Worm (Caenorhabditis elegans): Measurements from ENCODE around the gene mxl-1.

Gene mxl-1

DNA sequence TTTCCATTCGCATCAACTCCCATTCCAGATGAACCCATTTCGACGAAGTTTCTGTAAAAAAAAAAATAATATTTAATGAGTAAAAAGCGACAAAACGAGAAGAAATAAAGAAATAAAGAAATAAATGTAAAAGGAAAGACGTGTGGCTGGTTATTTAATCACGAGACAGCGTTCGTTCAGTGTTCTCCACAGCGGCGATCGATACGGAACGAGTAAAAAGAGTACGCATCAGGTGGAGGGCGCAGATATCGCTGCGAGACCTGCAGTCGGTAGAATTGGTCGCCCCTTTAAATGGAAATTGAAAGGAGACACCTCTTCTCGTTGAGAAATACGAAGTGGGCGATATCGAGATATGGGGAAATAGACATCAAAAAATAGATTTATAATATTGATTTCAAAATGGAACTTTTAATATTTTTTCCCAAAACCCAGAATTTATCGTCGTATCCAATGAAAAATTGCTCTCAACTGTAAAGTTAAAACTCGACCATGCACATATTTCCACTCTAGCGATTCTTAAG lies 15.9 kb upstream of the mxl-1 start, which contains the start of gene pqn-70 (continued):
- TF ChIP-seq pat-9 (tag; optimal IDR thresholded peaks at IDR 0.05) (no peak), unc-42 (tag; optimal IDR thresholded peaks at IDR 0.05) (peak; percentile 86), ceh-19 (GFP tag; optimal IDR thresholded peaks at IDR 0.05) (peak; percentile 52), ztf-16 (tag; optimal IDR thresholded peaks at IDR 0.05) (peak; percentile 16), ceh-31 (tag; optimal IDR thresholded peaks at IDR 0.05) (peak; percentile 93), ceh-48 (tag; optimal IDR thresholded peaks at IDR 0.05) (peak; percentile 93), ceh-34 (tag; optimal IDR thresholded peaks at IDR 0.05) (peak; percentile 90), C08G9.2 (tag; optimal IDR thresholded peaks at IDR 0.05) (peak; percentile 68)

DNA sequence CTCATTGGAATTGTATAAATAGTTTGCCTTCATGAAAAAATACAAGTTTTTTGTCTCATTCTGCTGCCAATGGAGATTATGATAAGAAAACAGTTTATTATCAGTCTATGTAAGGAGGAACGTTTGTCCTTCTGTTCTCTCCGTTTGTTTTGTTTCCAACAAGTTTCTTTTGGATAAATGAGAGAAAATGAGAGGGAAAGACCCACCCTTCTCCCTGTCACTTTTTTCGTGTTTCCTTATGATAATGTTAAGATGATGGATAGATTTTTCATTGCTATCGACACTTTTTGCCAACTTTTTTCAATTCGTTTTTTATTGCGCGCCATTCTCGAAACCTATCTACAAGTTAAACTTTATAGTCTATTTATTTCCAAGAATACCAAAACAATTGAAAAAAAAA lies 13.5 kb upstream of the mxl-1 start:
- TF ChIP-seq eyg-1 (tag; optimal IDR thresholded peaks at IDR 0.05), result no peak
- peak; percentile 8 for TF ChIP-seq elt-2 (tag; optimal IDR thresholded peaks at IDR 0.05)

- TF ChIP-seq T23F11.4 (GFP tag; optimal IDR thresholded peaks at IDR 0.05), result no peak
These were observed 10.3 kb upstream of the mxl-1 start, which contains the start of gene T19B10.5 for ce11 chrV:11234350-11234749. Gene T19B10.5 (plus strand): TSS chrV:11234650.

DNA sequence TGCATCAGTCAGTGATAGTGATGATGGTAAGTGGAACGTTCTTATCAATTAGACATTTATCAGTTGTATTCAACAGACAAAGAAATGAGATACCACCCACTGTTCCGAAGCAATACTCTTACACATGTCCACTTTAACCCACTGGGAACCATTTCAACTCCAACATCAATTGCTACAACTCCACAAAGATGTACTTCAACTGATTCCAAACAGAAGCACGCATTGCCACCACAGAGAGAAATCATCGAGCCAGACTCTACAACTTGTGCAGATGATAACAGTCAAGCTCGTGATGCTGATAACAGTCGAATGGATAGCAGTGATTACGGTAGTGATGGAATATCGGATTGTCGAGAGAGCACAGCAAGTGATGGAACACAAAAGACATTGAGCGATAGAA lies 8.8 kb upstream of the mxl-1 start:
- no peak for TF ChIP-seq pha-2 (tag; optimal IDR thresholded peaks at IDR 0.05)
- peak; percentile 94 for TF ChIP-seq elt-2 (tag; optimal IDR thresholded peaks at IDR 0.05)
- TF ChIP-seq ceh-19 (GFP tag; optimal IDR thresholded peaks at IDR 0.05), result no peak
- no peak for TF ChIP-seq F13H6.1 (tag; optimal IDR thresholded peaks at IDR 0.05)
- no peak for TF ChIP-seq madf-2 (tag; optimal IDR thresholded peaks at IDR 0.05)

DNA sequence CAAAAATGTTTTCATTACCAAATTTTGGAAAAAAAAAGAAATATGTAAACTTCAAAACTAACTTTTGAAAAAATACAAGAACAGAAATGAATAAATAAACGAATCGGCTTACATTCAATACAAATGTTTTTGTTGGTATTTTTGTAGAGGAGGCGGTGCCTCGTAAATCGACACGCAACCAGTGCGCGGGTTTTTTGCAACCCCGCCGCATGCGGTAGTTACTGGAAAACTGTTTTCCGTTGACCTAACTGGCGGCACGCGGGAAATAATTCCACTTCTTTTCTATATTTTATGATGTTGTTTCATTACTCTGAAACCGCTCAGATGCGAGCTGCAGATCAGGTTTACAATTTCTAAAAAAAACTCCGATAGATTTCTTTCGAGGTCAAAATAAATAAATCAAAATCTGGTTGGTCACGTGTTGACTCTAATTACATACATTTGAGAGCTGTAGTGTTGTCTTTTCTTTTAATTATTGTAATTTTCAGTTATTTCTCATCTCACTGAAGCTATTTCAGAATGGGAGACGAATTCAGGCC lies 5.4 kb upstream of the mxl-1 start, which contains the start of the genes dvc-1 and ima-1:
Gene dvc-1 (minus strand): TSS at position 145 of the 539 bp plus-strand sequence.
Gene ima-1 (plus strand): TSS at position 489 of the 539 bp plus-strand sequence.
- TF ChIP-seq unc-86 (tag; optimal IDR thresholded peaks at IDR 0.05), result peak; percentile 73
- peak; percentile 46 for TF ChIP-seq sox-2 (GFP tag; IDR thresholded peaks at IDR 0.05)
- TF ChIP-seq che-1 (tag; optimal IDR thresholded peaks at IDR 0.05), result peak; percentile 59
- no peak for TF ChIP-seq elt-4 (tag; optimal IDR thresholded peaks at IDR 0.05)
- TF ChIP-seq ztf-16 (tag; optimal IDR thresholded peaks at IDR 0.05), result peak; percentile 82
- TF ChIP-seq ama-1 (optimal IDR thresholded peaks at IDR 0.05), result no peak
- TF ChIP-seq T23F11.4 (GFP tag; optimal IDR thresholded peaks at IDR 0.05), result peak; percentile 22
- TF ChIP-seq hlh-8 (tag; optimal IDR thresholded peaks at IDR 0.05), result peak; percentile 48
- TF ChIP-seq hlh-13 (GFP tag; optimal IDR thresholded peaks at IDR 0.05), result peak; percentile 40
- TF ChIP-seq zip-5 (tag; optimal IDR thresholded peaks at IDR 0.05), result peak; percentile 68
- peak; percentile 25 for TF ChIP-seq pax-1 (tag; optimal IDR thresholded peaks at IDR 0.05)
- peak; percentile 64 for TF ChIP-seq C38D4.7 (GFP tag; optimal IDR thresholded peaks at IDR 0.05)
- peak; percentile 65 for TF ChIP-seq ceh-6 (GFP tag; optimal IDR thresholded peaks at IDR 0.05)
- TF ChIP-seq ceh-45 (GFP tag; IDR thresholded peaks at IDR 0.05), result 0 out of 2 replicates have a peak, but pooled peaks have one; percentile 51
- peak; percentile 76 for TF ChIP-seq F13H6.1 (tag; optimal IDR thresholded peaks at IDR 0.05)
- no peak for TF ChIP-seq pros-1 (tag; optimal IDR thresholded peaks at IDR 0.05)
- peak; percentile 71 for TF ChIP-seq pat-9 (tag; optimal IDR thresholded peaks at IDR 0.05)
- TF ChIP-seq ceh-2 (tag; optimal IDR thresholded peaks at IDR 0.05), result peak; percentile 79
- TF ChIP-seq tbx-7 (tag; optimal IDR thresholded peaks at IDR 0.05), result no peak
- peak; percentile 66 for TF ChIP-seq nhr-232 (tag; optimal IDR thresholded peaks at IDR 0.05)
- TF ChIP-seq ets-4 (tag; optimal IDR thresholded peaks at IDR 0.05), result peak; percentile 23
- TF ChIP-seq unc-3 (GFP tag; conservative IDR thresholded peaks at IDR 0.05), result peak; percentile 55; the same call in 1 of the 2 replicates
- peak; percentile 68 for TF ChIP-seq unc-3 (tag; optimal IDR thresholded peaks at IDR 0.05)
- peak; percentile 24 for TF ChIP-seq ceh-18 (tag; optimal IDR thresholded peaks at IDR 0.05)
- TF ChIP-seq ceh-34 (tag; optimal IDR thresholded peaks at IDR 0.05), result peak; percentile 87
- TF ChIP-seq fkh-10 (GFP tag; optimal IDR thresholded peaks at IDR 0.05), result no peak
- no peak for TF ChIP-seq dmd-4 (tag; optimal IDR thresholded peaks at IDR 0.05; ENCODE audit: borderline replicate concordance)
- no peak for TF ChIP-seq unc-55 (GFP tag; optimal IDR thresholded peaks at IDR 0.05)
- TF ChIP-seq unc-42 (tag; optimal IDR thresholded peaks at IDR 0.05), result peak; percentile 28
- TF ChIP-seq syd-9 (tag; optimal IDR thresholded peaks at IDR 0.05), result peak; percentile 74
- TF ChIP-seq mec-3 (tag; optimal IDR thresholded peaks at IDR 0.05; ENCODE audit: borderline replicate concordance), result no peak
- TF ChIP-seq ceh-48 (tag; optimal IDR thresholded peaks at IDR 0.05), result peak; percentile 27
- peak; percentile 42 for TF ChIP-seq lim-6 (tag; optimal IDR thresholded peaks at IDR 0.05)
- TF ChIP-seq eyg-1 (tag; optimal IDR thresholded peaks at IDR 0.05), result peak; percentile 4
- TF ChIP-seq hlh-30 (tag; optimal IDR thresholded peaks at IDR 0.05; ENCODE audit: insufficient read depth), result peak; percentile 70
- peak; percentile 72 for TF ChIP-seq K09A11.1 (tag; optimal IDR thresholded peaks at IDR 0.05; ENCODE audit: insufficient read depth)

Measured in whole organism, late embryonic.